Fruit fly (Drosophila melanogaster): ENCODE results near the gene CG17996.

CG17996 gene

dm6 chr2L:16711891-16712290 lies 18.9 kb downstream of the CG17996 start:
- no peak for TF ChIP-seq Snoo (tag; optimal IDR thresholded peaks at IDR 0.05)

dm6 chr2L:16710677-16711076 lies 20.2 kb downstream of the CG17996 start:
- TF ChIP-seq CG12605 (GFP tag; IDR thresholded peaks at IDR 0.05), result no peak
- no peak for TF ChIP-seq CG14655 (GFP tag; optimal IDR thresholded peaks at IDR 0.05)
- TF ChIP-seq CG34367 (tag; optimal IDR thresholded peaks at IDR 0.05), result no peak
- TF ChIP-seq CG17806 (tag; optimal IDR thresholded peaks at IDR 0.05), result no peak
- no peak for TF ChIP-seq CG13204 (GFP tag; optimal IDR thresholded peaks at IDR 0.05)
- no peak for TF ChIP-seq Snoo (tag; optimal IDR thresholded peaks at IDR 0.05)
- TF ChIP-seq CG15710 (tag; optimal IDR thresholded peaks at IDR 0.05), result no peak
- no peak for TF ChIP-seq Pif1B (GFP tag; optimal IDR thresholded peaks at IDR 0.05)
- TF ChIP-seq rn (GFP tag; IDR thresholded peaks at IDR 0.05), result no peak
- no peak for TF ChIP-seq D1 (tag; optimal IDR thresholded peaks at IDR 0.05)

DNA sequence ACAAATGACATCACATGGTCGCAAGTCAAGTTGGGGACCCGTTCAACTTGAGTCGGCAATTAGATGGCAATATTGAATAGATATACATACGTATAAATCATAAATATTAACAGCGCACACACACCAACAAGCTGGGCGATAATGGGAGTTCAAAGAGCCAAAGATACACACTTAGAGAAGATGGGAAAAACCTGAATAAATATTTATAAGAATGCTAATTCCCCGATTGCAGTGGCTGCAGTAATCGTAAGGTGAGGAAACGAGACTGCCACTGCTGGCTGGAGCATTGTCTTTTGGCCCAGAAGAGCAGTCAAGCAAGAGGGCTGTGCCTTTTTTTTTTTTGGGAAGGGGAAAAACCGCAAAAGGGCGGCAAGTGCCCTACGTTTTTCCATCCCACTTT lies 20.6 kb downstream of the CG17996 start:
- TF ChIP-seq fd96Ca (GFP tag; IDR thresholded peaks at IDR 0.05) (no peak), CG14655 (GFP tag; optimal IDR thresholded peaks at IDR 0.05) (no peak), CG10348 (GFP tag; IDR thresholded peaks at IDR 0.05) (no peak), CG34367 (tag; optimal IDR thresholded peaks at IDR 0.05) (no peak), gl (tag; optimal IDR thresholded peaks at IDR 0.05) (no peak), CG12605 (GFP tag; IDR thresholded peaks at IDR 0.05) (no peak), CG4496 (GFP tag; IDR thresholded peaks at IDR 0.05) (no peak), Ets98B (GFP tag; IDR thresholded peaks at IDR 0.05) (no peak), D1 (tag; optimal IDR thresholded peaks at IDR 0.05) (no peak), CG8159 (tag; optimal IDR thresholded peaks at IDR 0.05) (no peak), Pif1B (GFP tag; optimal IDR thresholded peaks at IDR 0.05) (no peak), rn (GFP tag; IDR thresholded peaks at IDR 0.05) (no peak), CG32121 (GFP tag; IDR thresholded peaks at IDR 0.05) (no peak), Snoo (tag; optimal IDR thresholded peaks at IDR 0.05) (no peak), CG8301 (tag; optimal IDR thresholded peaks at IDR 0.05) (no peak), Pif1A (GFP tag; optimal IDR thresholded peaks at IDR 0.05) (no peak), CG17806 (tag; optimal IDR thresholded peaks at IDR 0.05) (no peak), CG9948 (tag; optimal IDR thresholded peaks at IDR 0.05) (no peak)

DNA sequence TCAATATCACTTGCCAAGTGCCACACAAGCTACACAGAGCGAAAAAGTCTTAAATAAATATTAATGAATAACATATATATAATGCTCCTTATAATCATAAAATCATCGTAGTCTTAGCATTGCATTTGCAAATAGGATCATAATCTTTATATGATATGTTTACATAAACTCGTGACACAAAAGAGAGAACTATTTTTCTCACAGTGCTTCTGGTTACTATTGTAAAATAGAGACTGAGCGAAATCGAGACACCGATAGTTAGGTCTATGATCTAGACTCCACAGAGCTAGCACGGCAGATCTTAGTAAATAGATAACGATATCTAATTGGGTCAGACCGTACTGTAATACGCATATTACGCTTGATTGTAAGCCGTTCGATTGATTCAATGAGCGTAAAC lies 21.1 kb downstream of the CG17996 start:
- peak; percentile 88 for TF ChIP-seq CG12605 (GFP tag; IDR thresholded peaks at IDR 0.05)
- TF ChIP-seq Pif1A (GFP tag; optimal IDR thresholded peaks at IDR 0.05), result peak; percentile 7
- no peak for TF ChIP-seq CG15710 (tag; optimal IDR thresholded peaks at IDR 0.05)
- peak; percentile 44 for TF ChIP-seq Pif1B (GFP tag; optimal IDR thresholded peaks at IDR 0.05)

dm6 chr2L:16706882-16707775 lies 23.7 kb downstream of the CG17996 start:
- no peak for TF ChIP-seq Snoo (tag; optimal IDR thresholded peaks at IDR 0.05)
- TF ChIP-seq Ets98B (GFP tag; IDR thresholded peaks at IDR 0.05), result no peak
- no peak for TF ChIP-seq gl (tag; optimal IDR thresholded peaks at IDR 0.05)
- TF ChIP-seq Pif1A (GFP tag; optimal IDR thresholded peaks at IDR 0.05), result no peak
- no peak for TF ChIP-seq CG15710 (tag; optimal IDR thresholded peaks at IDR 0.05)
- no peak for TF ChIP-seq CG10348 (GFP tag; IDR thresholded peaks at IDR 0.05)
- no peak for TF ChIP-seq EcR (GFP tag; optimal IDR thresholded peaks at IDR 0.05)
- TF ChIP-seq CG8301 (tag; optimal IDR thresholded peaks at IDR 0.05), result no peak
- no peak for TF ChIP-seq CG34367 (tag; optimal IDR thresholded peaks at IDR 0.05)
- TF ChIP-seq CG32121 (GFP tag; IDR thresholded peaks at IDR 0.05), result no peak
- TF ChIP-seq CG8159 (tag; optimal IDR thresholded peaks at IDR 0.05), result no peak
- no peak for TF ChIP-seq fd96Ca (GFP tag; IDR thresholded peaks at IDR 0.05)
- TF ChIP-seq rn (GFP tag; IDR thresholded peaks at IDR 0.05), result no peak
- no peak for TF ChIP-seq CG13204 (GFP tag; optimal IDR thresholded peaks at IDR 0.05)
- no peak for TF ChIP-seq CG12605 (GFP tag; IDR thresholded peaks at IDR 0.05)
- TF ChIP-seq CG9948 (tag; optimal IDR thresholded peaks at IDR 0.05), result no peak
- TF ChIP-seq D1 (tag; optimal IDR thresholded peaks at IDR 0.05), result no peak
- no peak for TF ChIP-seq Pif1B (GFP tag; optimal IDR thresholded peaks at IDR 0.05)
- no peak for TF ChIP-seq CG4496 (GFP tag; IDR thresholded peaks at IDR 0.05)

DNA sequence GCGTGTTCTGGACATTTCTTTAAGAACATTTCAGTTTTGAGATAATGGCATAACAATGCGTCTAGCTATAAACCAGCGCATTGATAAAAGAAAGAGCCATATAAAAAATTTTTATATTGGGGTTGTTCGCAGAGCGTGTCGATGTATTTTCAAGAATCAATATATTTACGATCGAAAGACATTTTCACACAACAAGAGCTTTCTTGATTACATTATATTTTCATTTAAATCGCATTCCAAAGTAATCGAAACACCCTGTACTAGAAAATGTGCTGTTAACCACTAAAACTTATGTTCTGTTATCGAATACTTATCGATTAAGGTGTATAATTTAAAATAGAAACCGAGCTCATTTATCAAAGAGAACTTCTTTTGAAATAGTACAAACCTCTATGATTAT lies 27.1 kb downstream of the CG17996 start:
- TF ChIP-seq fd96Ca (GFP tag; IDR thresholded peaks at IDR 0.05) (no peak), CG32121 (GFP tag; IDR thresholded peaks at IDR 0.05) (no peak), Pif1A (GFP tag; optimal IDR thresholded peaks at IDR 0.05) (peak; percentile 60), CG15710 (tag; optimal IDR thresholded peaks at IDR 0.05) (peak; percentile 50), CG8301 (tag; optimal IDR thresholded peaks at IDR 0.05) (no peak), Snoo (tag; optimal IDR thresholded peaks at IDR 0.05) (peak; percentile 37), Pif1B (GFP tag; optimal IDR thresholded peaks at IDR 0.05) (peak; percentile 43), D1 (tag; optimal IDR thresholded peaks at IDR 0.05) (no peak)

DNA sequence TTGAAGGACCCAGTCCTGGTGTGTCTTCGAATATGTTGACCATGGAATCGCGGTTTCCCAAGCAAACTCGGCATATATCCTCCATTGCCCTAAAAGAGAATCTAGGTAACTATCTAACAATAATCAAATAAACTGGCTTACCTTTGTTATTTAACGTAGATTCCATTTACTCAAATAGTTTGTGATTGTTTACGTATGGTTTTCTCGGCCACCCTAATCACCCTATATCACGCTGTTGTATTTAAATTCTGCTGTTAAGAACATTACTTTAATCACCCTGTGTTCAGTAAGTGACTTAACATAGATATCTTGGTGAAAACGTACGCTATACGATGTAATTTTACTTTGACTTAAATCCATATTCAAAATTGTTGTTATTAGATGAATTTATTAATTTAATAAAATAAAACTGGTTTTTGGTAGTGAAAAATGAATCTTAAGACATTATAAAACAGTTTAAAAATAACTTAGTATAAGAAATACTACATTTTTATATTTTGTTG lies 27.8 kb downstream of the CG17996 start:
- TF ChIP-seq CG9948 (tag; optimal IDR thresholded peaks at IDR 0.05) (no peak), CG10348 (GFP tag; IDR thresholded peaks at IDR 0.05) (no peak), CG15710 (tag; optimal IDR thresholded peaks at IDR 0.05) (no peak), Snoo (tag; optimal IDR thresholded peaks at IDR 0.05) (no peak), EcR (GFP tag; optimal IDR thresholded peaks at IDR 0.05) (no peak), CG17806 (tag; optimal IDR thresholded peaks at IDR 0.05) (no peak), Ets98B (GFP tag; IDR thresholded peaks at IDR 0.05) (no peak), CG8159 (tag; optimal IDR thresholded peaks at IDR 0.05) (no peak), D1 (tag; optimal IDR thresholded peaks at IDR 0.05) (no peak), CG12605 (GFP tag; IDR thresholded peaks at IDR 0.05) (no peak), CG4496 (GFP tag; IDR thresholded peaks at IDR 0.05) (no peak), fd96Ca (GFP tag; IDR thresholded peaks at IDR 0.05) (no peak), CG34367 (tag; optimal IDR thresholded peaks at IDR 0.05) (no peak), CG13204 (GFP tag; optimal IDR thresholded peaks at IDR 0.05) (no peak), CG14655 (GFP tag; optimal IDR thresholded peaks at IDR 0.05) (no peak), gl (tag; optimal IDR thresholded peaks at IDR 0.05) (no peak)
